Worm (Caenorhabditis elegans) whole organism, mixed stage, embryonic: Measurements from ENCODE around the gene F23A7.8.

Experiments
- M03D4.4 ChIP-seq: sonication (generic microtip); optimal IDR thresholded peaks from 2 replicates; lab custom pipeline; 2017; ENCODE audit warnings: mild to moderate bottlenecking, missing genetic modification characterization, missing compliant biosample characterization
- bed-3 ChIP-seq: fragments of 200-800 bp; sonication (Bioruptor generic); optimal IDR thresholded peaks from 3 replicates; lab custom pipeline; 2018; ENCODE audit warnings: mild to moderate bottlenecking, missing genetic modification characterization, moderate library complexity, missing compliant biosample characterization
- blmp-1 ChIP-seq: fragments of 150-350 bp; optimal IDR thresholded peaks from 2 replicates; lab custom pipeline; 2014; ENCODE audit warnings: missing biosample characterization, missing genetic modification characterization
- ceh-39 ChIP-seq: fragments of 150-350 bp; optimal IDR thresholded peaks from 2 replicates; lab custom pipeline; 2014; ENCODE audit warnings: missing biosample characterization, missing genetic modification characterization
- ceh-43 ChIP-seq: fragments of 200-800 bp; sonication (Bioruptor generic); optimal IDR thresholded peaks from 2 replicates; lab custom pipeline; 2018; ENCODE audit warnings: mild to moderate bottlenecking, missing genetic modification characterization, moderate library complexity, missing compliant biosample characterization
- ceh-83 ChIP-seq: fragments of 200-800 bp; sonication (Bioruptor generic); optimal IDR thresholded peaks from 2 replicates; lab custom pipeline; 2018; ENCODE audit warnings: mild to moderate bottlenecking, missing genetic modification characterization, missing compliant biosample characterization
- ces-1 ChIP-seq: fragments of 150-350 bp; optimal IDR thresholded peaks from 2 replicates; lab custom pipeline; 2014; ENCODE audit warnings: missing biosample characterization, missing genetic modification reagents, missing genetic modification characterization
- cnd-1 ChIP-seq: fragments of 200-800 bp; sonication (Bioruptor generic); optimal IDR thresholded peaks from 2 replicates; lab custom pipeline; 2018; ENCODE audit warnings: mild to moderate bottlenecking, missing genetic modification characterization, missing compliant biosample characterization
- drap-1 ChIP-seq: fragments of 200-800 bp; sonication (Bioruptor generic); optimal IDR thresholded peaks from 3 replicates; lab custom pipeline; 2018; ENCODE audit warnings: mild to moderate bottlenecking, missing genetic modification characterization, missing compliant biosample characterization
- elt-1 ChIP-seq: sonication (generic microtip); optimal IDR thresholded peaks from 2 replicates; lab custom pipeline; 2017; ENCODE audit warnings: missing genetic modification characterization, mild to moderate bottlenecking, missing compliant biosample characterization, antibody characterized with exemption, moderate library complexity, borderline replicate concordance; ENCODE audit not compliant: insufficient read depth
- elt-3 ChIP-seq: fragments of 150-350 bp; optimal IDR thresholded peaks from 2 replicates; lab custom pipeline; 2014; ENCODE audit warnings: missing biosample characterization, missing genetic modification characterization
- flh-1 ChIP-seq: fragments of 200-800 bp; sonication (Bioruptor generic); optimal IDR thresholded peaks from 2 replicates; lab custom pipeline; 2018; ENCODE audit warnings: mild to moderate bottlenecking, missing genetic modification characterization, moderate library complexity, missing compliant biosample characterization
- ham-2 ChIP-seq: fragments of 200-800 bp; sonication (Bioruptor generic); optimal IDR thresholded peaks from 2 replicates; lab custom pipeline; 2018; ENCODE audit warnings: mild to moderate bottlenecking, missing genetic modification characterization, missing compliant biosample characterization
- hlh-1 ChIP-seq: fragments of 150-350 bp; optimal IDR thresholded peaks from 2 replicates; lab custom pipeline; 2014; ENCODE audit warnings: missing biosample characterization, missing genetic modification reagents, missing genetic modification characterization
- lin-13 ChIP-seq: fragments of 150-350 bp; optimal IDR thresholded peaks from 2 replicates; lab custom pipeline; 2014; ENCODE audit warnings: missing biosample characterization, missing genetic modification characterization
- lin-32 ChIP-seq: fragments of 200-800 bp; sonication (Bioruptor generic); optimal IDR thresholded peaks from 2 replicates; lab custom pipeline; 2018; ENCODE audit warnings: mild to moderate bottlenecking, missing genetic modification characterization, missing compliant biosample characterization
- lsy-2 ChIP-seq: fragments of 150-350 bp; optimal IDR thresholded peaks from 2 replicates; lab custom pipeline; 2014; ENCODE audit warnings: missing biosample characterization, missing genetic modification characterization
- mab-5 ChIP-seq: fragments of 150-350 bp; optimal IDR thresholded peaks from 2 replicates; lab custom pipeline; 2014; ENCODE audit warnings: missing biosample characterization, missing genetic modification characterization
- mep-1 ChIP-seq: fragments of 150-350 bp; optimal IDR thresholded peaks from 2 replicates; lab custom pipeline; 2017; ENCODE audit warnings: missing biosample characterization, missing genetic modification reagents, missing genetic modification characterization, inconsistent platforms
- mls-2 ChIP-seq: sonication (generic microtip); optimal IDR thresholded peaks from 2 replicates; lab custom pipeline; 2016; ENCODE audit warnings: mild to moderate bottlenecking, missing genetic modification characterization, moderate library complexity, missing compliant biosample characterization
- nhr-12 ChIP-seq: fragments of 150-350 bp; optimal IDR thresholded peaks from 2 replicates; lab custom pipeline; 2014; ENCODE audit warnings: missing biosample characterization, missing genetic modification characterization
- nhr-2 ChIP-seq: fragments of 150-350 bp; optimal IDR thresholded peaks from 2 replicates; lab custom pipeline; 2014; ENCODE audit warnings: missing biosample characterization, missing genetic modification characterization
- nhr-237 ChIP-seq: fragments of 150-350 bp; optimal IDR thresholded peaks from 2 replicates; lab custom pipeline; 2014; ENCODE audit warnings: missing biosample characterization, missing genetic modification characterization
- nhr-28 ChIP-seq: fragments of 150-350 bp; optimal IDR thresholded peaks from 2 replicates; lab custom pipeline; 2014; ENCODE audit warnings: missing biosample characterization, missing genetic modification characterization
- nhr-76 ChIP-seq: sonication (generic microtip); optimal IDR thresholded peaks from 2 replicates; lab custom pipeline; 2017; ENCODE audit warnings: missing biosample characterization, missing genetic modification characterization
- pha-4 ChIP-seq: fragments of 150-350 bp; optimal IDR thresholded peaks from 2 replicates; lab custom pipeline; 2018; ENCODE audit warnings: missing biosample characterization, missing genetic modification reagents, missing genetic modification characterization
- sem-2 ChIP-seq: fragments of 200-800 bp; sonication (Bioruptor generic); optimal IDR thresholded peaks from 2 replicates; lab custom pipeline; 2018; ENCODE audit warnings: mild to moderate bottlenecking, missing genetic modification characterization, missing compliant biosample characterization
- snpc-4 ChIP-seq: fragments of 150-350 bp; optimal IDR thresholded peaks from 2 replicates; lab custom pipeline; 2014; ENCODE audit warnings: missing biosample characterization, missing genetic modification characterization
- sptf-1 ChIP-seq: sonication (generic microtip); optimal IDR thresholded peaks from 2 replicates; lab custom pipeline; 2017; ENCODE audit warnings: mild to moderate bottlenecking, missing genetic modification characterization, moderate library complexity, missing compliant biosample characterization
- tbx-8 ChIP-seq: fragments of 200-800 bp; sonication (Bioruptor generic); optimal IDR thresholded peaks from 2 replicates; lab custom pipeline; 2018; ENCODE audit warnings: mild to moderate bottlenecking, missing genetic modification characterization, moderate library complexity, missing compliant biosample characterization
- unc-120 ChIP-seq: sonication (generic microtip); optimal IDR thresholded peaks from 2 replicates; lab custom pipeline; 2017; ENCODE audit warnings: missing genetic modification characterization, missing compliant biosample characterization; ENCODE audit not compliant: poor library complexity, severe bottlenecking
- unc-39 ChIP-seq: fragments of 150-350 bp; optimal IDR thresholded peaks from 2 replicates; lab custom pipeline; 2014; ENCODE audit warnings: missing biosample characterization, missing genetic modification characterization
- unc-62 ChIP-seq: fragments of 150-350 bp; optimal IDR thresholded peaks from 2 replicates; lab custom pipeline; 2014; ENCODE audit warnings: missing biosample characterization, missing genetic modification reagents, missing genetic modification characterization
- zip-8 ChIP-seq: fragments of 150-350 bp; optimal IDR thresholded peaks from 2 replicates; lab custom pipeline; 2014; ENCODE audit warnings: missing biosample characterization, missing genetic modification characterization
- ztf-11 ChIP-seq: fragments of 150-350 bp; optimal IDR thresholded peaks from 2 replicates; lab custom pipeline; 2014; ENCODE audit warnings: missing biosample characterization, missing genetic modification characterization

Gene F23A7.8

DNA sequence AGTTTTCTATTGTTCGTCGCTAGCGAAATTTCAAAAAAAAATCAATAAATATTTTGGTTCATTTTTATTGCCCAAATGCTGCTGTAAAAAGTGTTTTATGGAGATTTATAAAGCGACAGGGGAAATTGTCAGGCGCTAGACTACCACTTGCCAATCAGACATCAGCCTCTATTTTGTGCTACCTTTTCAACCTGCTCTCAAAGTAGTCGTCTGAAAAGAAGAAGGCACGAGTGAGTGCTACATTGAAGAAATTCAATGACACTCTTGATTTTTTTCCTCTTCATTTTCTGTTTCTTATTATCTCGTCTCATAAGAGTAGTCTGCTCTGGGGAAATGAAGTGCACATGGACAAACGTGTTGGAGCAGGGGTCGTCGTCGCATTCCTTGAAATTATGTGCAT is 7.3 kb upstream of the F23A7.8 start:
- TF ChIP-seq mep-1 (tag; lab: Kevin White, UChicago) (peak; percentile 61), nhr-12 (tag; lab: Kevin White, UChicago) (no peak), tbx-8 (GFP tag; lab: Kevin White, UChicago) (no peak), ces-1 (GFP tag; lab: Kevin White, UChicago) (peak; percentile 71), sem-2 (GFP tag; lab: Kevin White, UChicago) (no peak), nhr-2 (no peak), lin-32 (GFP tag; lab: Kevin White, UChicago) (no peak), sptf-1 (tag; lab: Kevin White, UChicago) (no peak), drap-1 (no peak), hlh-1 (tag; lab: Kevin White, UChicago) (no peak), nhr-76 (tag; lab: Kevin White, UChicago) (no peak), ztf-11 (tag; lab: Kevin White, UChicago) (no peak), cnd-1 (tag; lab: Kevin White, UChicago) (no peak), bed-3 (GFP tag; lab: Kevin White, UChicago) (no peak), ceh-83 (no peak), flh-1 (GFP tag; lab: Kevin White, UChicago) (no peak), nhr-28 (tag; lab: Kevin White, UChicago) (no peak), lin-13 (tag; lab: Kevin White, UChicago) (no peak), blmp-1 (no peak), unc-120 (tag; lab: Kevin White, UChicago) (peak; percentile 33), mls-2 (tag; lab: Kevin White, UChicago) (no peak), elt-3 (tag; lab: Kevin White, UChicago) (no peak), elt-1 (tag; lab: Kevin White, UChicago) (no peak), lsy-2 (tag; lab: Kevin White, UChicago) (peak; percentile 21), ceh-43 (no peak), nhr-237 (tag; lab: Kevin White, UChicago) (peak; percentile 84), ceh-39 (tag; lab: Kevin White, UChicago) (peak; percentile 27), M03D4.4 (tag; lab: Kevin White, UChicago) (no peak), mab-5 (no peak), unc-62 (peak; percentile 10), pha-4 (tag; lab: Kevin White, UChicago) (no peak), snpc-4 (no peak), unc-39 (no peak), ham-2 (GFP tag; lab: Kevin White, UChicago) (no peak), zip-8 (tag; lab: Kevin White, UChicago) (no peak)

- TF ChIP-seq ztf-11 (tag; lab: Kevin White, UChicago) = no peak
- TF ChIP-seq, all 35 proteins: peak for 0
Observed at ce11 chrX:16208123-16208522, 5.0 kb upstream of the F23A7.8 start.

- no peak for TF ChIP-seq bed-3 (GFP tag; lab: Kevin White, UChicago)
- TF ChIP-seq ceh-43 = no peak
- TF ChIP-seq M03D4.4 (tag; lab: Kevin White, UChicago) = no peak
- no peak for TF ChIP-seq nhr-12 (tag; lab: Kevin White, UChicago)
- no peak for TF ChIP-seq mab-5
- no peak for TF ChIP-seq flh-1 (GFP tag; lab: Kevin White, UChicago)
- no peak for TF ChIP-seq snpc-4
- no peak for TF ChIP-seq sem-2 (GFP tag; lab: Kevin White, UChicago)
- TF ChIP-seq drap-1 = no peak
- TF ChIP-seq mep-1 (tag; lab: Kevin White, UChicago) = no peak
- no peak for TF ChIP-seq lsy-2 (tag; lab: Kevin White, UChicago)
- no peak for TF ChIP-seq nhr-2
- TF ChIP-seq nhr-28 (tag; lab: Kevin White, UChicago) = no peak
- TF ChIP-seq tbx-8 (GFP tag; lab: Kevin White, UChicago) = no peak
- no peak for TF ChIP-seq lin-32 (GFP tag; lab: Kevin White, UChicago)
Observed at ce11 chrX:16208667-16209066, 4.5 kb upstream of the F23A7.8 start.

- no peak for TF ChIP-seq lin-32 (GFP tag; lab: Kevin White, UChicago)
- no peak for TF ChIP-seq unc-39
- TF ChIP-seq tbx-8 (GFP tag; lab: Kevin White, UChicago) = no peak
- no peak for TF ChIP-seq ceh-39 (tag; lab: Kevin White, UChicago)
Observed at ce11 chrX:16209122-16209521, 4.1 kb upstream of the F23A7.8 start.
